Worm (Caenorhabditis elegans) whole organism, midembryonic: ENCODE results near the gene C05E4.12.

ENCODE experiments used
- T22C8.4 ChIP-seq: fragments of 200-800 bp; sonication (Bioruptor generic); IDR thresholded peaks from 2 replicates; pipeline ENCODE4 v1.3.6; 2022; ENCODE audit warnings: missing genetic modification characterization, missing compliant biosample characterization
- cog-1 ChIP-seq: sonication (generic microtip); optimal IDR thresholded peaks from 2 replicates; lab custom pipeline; 2016; ENCODE audit warnings: missing genetic modification characterization, missing compliant biosample characterization
- flt-1 ChIP-seq: fragments of 200-800 bp; sonication (Bioruptor generic); IDR thresholded peaks from 2 replicates; pipeline ENCODE4 v1.3.6; 2022; ENCODE audit warnings: missing genetic modification characterization, missing compliant biosample characterization
- klf-2 ChIP-seq: fragments of 200-800 bp; sonication (Bioruptor generic); conservative IDR thresholded peaks from 2 replicates; pipeline ENCODE4 v1.3.6; 2022; ENCODE audit warnings: missing genetic modification reagents, missing genetic modification characterization, missing compliant biosample characterization
- med-1 ChIP-seq: sonication (generic microtip); optimal IDR thresholded peaks from 2 replicates; lab custom pipeline; 2017; ENCODE audit warnings: missing genetic modification characterization, mild to moderate bottlenecking, missing compliant biosample characterization, antibody characterized with exemption, missing genetic modification reagents; ENCODE audit not compliant: insufficient read depth
- ref-1 ChIP-seq: fragments of 200-800 bp; sonication (Bioruptor generic); conservative IDR thresholded peaks from 2 replicates; pipeline ENCODE4 v1.3.6; 2022; ENCODE audit warnings: missing genetic modification reagents, missing genetic modification characterization, missing compliant biosample characterization
- tab-1 ChIP-seq: fragments of 200-800 bp; sonication (Bioruptor generic); IDR thresholded peaks from 2 replicates; pipeline ENCODE4 v1.3.6; 2022; ENCODE audit warnings: missing genetic modification characterization, missing compliant biosample characterization
- ztf-23 ChIP-seq: fragments of 200-800 bp; sonication (Bioruptor generic); IDR thresholded peaks from 2 replicates; pipeline ENCODE4 v1.3.6; 2022; ENCODE audit warnings: missing genetic modification reagents, missing genetic modification characterization, missing compliant biosample characterization
- ztf-29 ChIP-seq: fragments of 200-800 bp; sonication (Bioruptor generic); IDR thresholded peaks from 2 replicates; pipeline ENCODE4 v1.3.6; 2022; ENCODE audit warnings: missing genetic modification reagents, missing genetic modification characterization, missing compliant biosample characterization

C05E4.12 gene

DNA sequence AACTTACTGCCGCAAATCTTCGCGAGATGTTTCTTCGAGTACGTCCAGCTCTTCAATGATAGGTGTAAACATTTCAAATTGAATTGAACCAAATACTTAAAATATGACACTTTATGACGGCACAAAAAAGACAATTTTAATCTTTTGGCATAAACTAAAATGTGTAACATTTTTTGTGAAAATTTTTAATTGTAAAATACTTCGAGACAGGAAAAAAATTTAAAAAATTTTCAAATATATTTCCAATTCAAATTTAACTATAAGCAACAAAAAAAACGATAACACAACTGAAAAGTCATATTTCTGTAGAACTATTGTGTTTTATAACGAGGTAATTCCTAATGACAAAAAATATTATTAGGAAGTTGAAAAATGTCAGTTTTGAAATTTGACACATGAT, at the start of gene C05E4.12:
TSS of gene C05E4.12 (minus strand) at position 101 of the 400 bp plus-strand sequence.
- no peak for TF ChIP-seq ztf-29

ce11 chrV:810281-810862, 48.6 kb upstream of the C05E4.12 start, which contains the start of gene R13D11.4:
Gene R13D11.4, plus strand, starts transcription at chrV:810812.
- TF ChIP-seq tab-1 (GFP tag; lab: Robert Waterston, UW) (no peak), T22C8.4 (GFP tag; lab: Robert Waterston, UW) (no peak), med-1 (GFP tag; lab: Kevin White, UChicago) (no peak), flt-1 (no peak), ref-1 (no peak), ztf-23 (GFP tag; lab: Robert Waterston, UW) (no peak), cog-1 (tag; lab: Kevin White, UChicago) (no peak), klf-2 (GFP tag; lab: Robert Waterston, UW) (no peak), ztf-29 (no peak)

DNA sequence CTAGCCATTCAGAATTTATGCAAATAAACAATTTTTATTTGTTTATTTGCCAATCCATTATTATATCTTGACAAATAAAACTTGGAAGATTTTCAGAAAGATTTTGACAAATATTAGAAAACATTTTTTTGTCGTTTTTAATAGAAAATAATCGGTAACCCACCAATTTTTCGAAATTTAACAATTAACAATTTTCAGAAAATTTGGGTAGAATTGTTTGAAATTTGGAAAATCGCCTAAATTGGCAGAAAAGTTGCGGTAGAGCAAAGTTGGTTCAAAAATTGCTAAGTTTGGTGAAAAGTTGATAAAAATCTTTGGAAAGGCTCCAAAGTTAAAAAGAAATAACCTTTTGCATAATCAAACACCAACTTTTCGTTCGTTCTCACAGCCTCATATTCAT, 46.5 kb upstream of the C05E4.12 start:
- no peak for TF ChIP-seq ref-1
- no peak for TF ChIP-seq T22C8.4 (GFP tag; lab: Robert Waterston, UW)
- TF ChIP-seq flt-1 = no peak
- no peak for TF ChIP-seq tab-1 (GFP tag; lab: Robert Waterston, UW)
- TF ChIP-seq ztf-29 = no peak
- TF ChIP-seq klf-2 (GFP tag; lab: Robert Waterston, UW) = no peak
- TF ChIP-seq ztf-23 (GFP tag; lab: Robert Waterston, UW) = no peak
- no peak for TF ChIP-seq cog-1 (tag; lab: Kevin White, UChicago)
- no peak for TF ChIP-seq med-1 (GFP tag; lab: Kevin White, UChicago)

- no peak for TF ChIP-seq ztf-23 (GFP tag; lab: Robert Waterston, UW)
- TF ChIP-seq tab-1 (GFP tag; lab: Robert Waterston, UW) = no peak
- TF ChIP-seq flt-1 = no peak
- no peak for TF ChIP-seq cog-1 (tag; lab: Kevin White, UChicago)
- TF ChIP-seq T22C8.4 (GFP tag; lab: Robert Waterston, UW) = no peak
- TF ChIP-seq klf-2 (GFP tag; lab: Robert Waterston, UW) = no peak
- no peak for TF ChIP-seq ref-1
- no peak for TF ChIP-seq ztf-29
- no peak for TF ChIP-seq med-1 (GFP tag; lab: Kevin White, UChicago)
Measured at ce11 chrV:804485-804884, 42.7 kb upstream of the C05E4.12 start, which contains the start of gene nhr-270. Gene nhr-270, minus strand, starts transcription at chrV:804741.

DNA sequence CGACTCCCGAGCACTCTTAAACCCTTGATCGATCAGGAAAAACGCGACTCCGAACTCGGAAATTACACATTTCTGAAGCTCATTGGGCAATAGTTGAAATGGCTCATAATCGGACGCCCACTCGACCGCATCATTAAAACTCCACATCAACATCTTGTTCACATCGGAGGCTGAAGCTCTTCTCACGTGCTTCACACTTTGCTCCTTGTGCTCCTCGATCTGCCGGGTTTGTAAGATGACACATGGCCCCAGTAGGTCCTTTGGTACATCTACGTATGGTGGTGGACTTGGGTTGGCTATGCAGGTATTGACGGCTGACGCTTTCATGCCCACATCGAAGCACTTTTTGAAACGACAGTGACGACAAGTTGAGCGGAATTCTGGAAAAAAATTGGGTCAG, 41.7 kb upstream of the C05E4.12 start:
- TF ChIP-seq ztf-29 (no peak), T22C8.4 (GFP tag; lab: Robert Waterston, UW) (no peak), ref-1 (no peak), klf-2 (GFP tag; lab: Robert Waterston, UW) (no peak), med-1 (GFP tag; lab: Kevin White, UChicago) (no peak), ztf-23 (GFP tag; lab: Robert Waterston, UW) (no peak), flt-1 (no peak), cog-1 (tag; lab: Kevin White, UChicago) (no peak), tab-1 (GFP tag; lab: Robert Waterston, UW) (no peak)

- TF ChIP-seq ref-1 (no peak), cog-1 (tag; lab: Kevin White, UChicago) (no peak), ztf-23 (GFP tag; lab: Robert Waterston, UW) (no peak), tab-1 (GFP tag; lab: Robert Waterston, UW) (no peak), klf-2 (GFP tag; lab: Robert Waterston, UW) (no peak)
Measured at ce11 chrV:802726-803125, 40.9 kb upstream of the C05E4.12 start.

DNA sequence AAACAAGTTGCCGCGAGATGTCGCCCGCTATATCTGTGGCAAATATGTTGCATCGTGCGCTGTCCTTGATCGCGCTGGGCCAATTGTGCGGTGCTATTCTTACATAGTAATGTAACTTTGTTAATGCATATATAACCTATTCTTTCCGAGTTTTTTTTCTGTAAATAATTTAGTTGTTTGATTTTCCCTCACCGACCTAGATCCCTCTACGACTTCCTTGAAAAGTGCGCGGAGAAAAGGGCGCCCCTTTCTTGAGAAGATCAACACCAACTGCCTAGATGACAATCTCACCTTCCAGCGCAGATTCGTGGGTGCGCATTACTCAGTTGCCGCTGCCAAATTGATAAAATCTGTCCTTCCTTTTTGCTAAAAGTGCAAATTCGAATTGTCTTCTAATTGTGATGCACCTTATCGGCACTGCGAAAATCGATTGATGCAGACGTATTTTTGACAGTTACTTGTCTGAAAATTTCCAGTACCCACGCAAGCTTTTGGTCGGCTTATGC, 39.8 kb upstream of the C05E4.12 start:
- TF ChIP-seq flt-1 (no peak), cog-1 (tag; lab: Kevin White, UChicago) (no peak), ztf-29 (no peak), ztf-23 (GFP tag; lab: Robert Waterston, UW) (no peak), med-1 (GFP tag; lab: Kevin White, UChicago) (no peak), T22C8.4 (GFP tag; lab: Robert Waterston, UW) (no peak), ref-1 (no peak), klf-2 (GFP tag; lab: Robert Waterston, UW) (no peak), tab-1 (GFP tag; lab: Robert Waterston, UW) (no peak)

- TF ChIP-seq ztf-23 (GFP tag; lab: Robert Waterston, UW) = no peak
- TF ChIP-seq med-1 (GFP tag; lab: Kevin White, UChicago) = no peak
Measured at ce11 chrV:800271-800670, 38.5 kb upstream of the C05E4.12 start.

- TF ChIP-seq ztf-23 (GFP tag; lab: Robert Waterston, UW) (no peak), klf-2 (GFP tag; lab: Robert Waterston, UW) (no peak), tab-1 (GFP tag; lab: Robert Waterston, UW) (no peak), cog-1 (tag; lab: Kevin White, UChicago) (no peak), T22C8.4 (GFP tag; lab: Robert Waterston, UW) (no peak), ztf-29 (no peak)
Measured at ce11 chrV:797241-797640, 35.5 kb upstream of the C05E4.12 start.

DNA sequence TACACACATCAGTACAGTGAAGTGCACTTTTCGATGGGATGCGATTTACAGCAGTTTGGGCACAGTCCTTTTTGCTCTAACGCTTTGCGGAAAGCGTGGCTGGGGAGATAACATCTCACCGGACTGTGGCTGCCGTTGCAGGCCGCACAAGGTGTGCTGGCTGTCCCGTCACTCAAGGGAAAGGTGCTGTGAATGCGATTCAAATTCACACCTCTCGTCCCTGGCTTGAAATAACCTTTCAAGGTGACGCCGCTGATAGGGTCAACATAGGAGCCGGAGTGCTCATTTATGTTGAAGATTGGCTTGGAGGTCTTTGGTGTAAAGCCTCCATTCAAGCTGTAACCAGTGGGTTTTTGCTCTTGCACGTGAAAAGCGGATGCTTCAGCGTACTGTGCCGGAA, 32.3 kb upstream of the C05E4.12 start:
- TF ChIP-seq flt-1 (no peak), klf-2 (GFP tag; lab: Robert Waterston, UW) (no peak), cog-1 (tag; lab: Kevin White, UChicago) (no peak)
